Worm (Caenorhabditis elegans) whole organism, young adult: ENCODE data around the gene tsp-14.
A peak's percentile ranks its signal among the peaks of the same experiment; 100 is the strongest.

Experiments
- B0035.1 ChIP-seq: sonication (generic microtip); optimal IDR thresholded peaks from 2 replicates; lab custom pipeline; 2016; ENCODE audit warnings: missing genetic modification characterization, mild to moderate bottlenecking, missing compliant biosample characterization, missing genotype, missing genetic modification reagents
- C17E4.6 ChIP-seq: fragments of 200-800 bp; sonication (Bioruptor generic); IDR thresholded peaks from 2 replicates; pipeline ENCODE4 v1.3.6; 2022; ENCODE audit warnings: missing genetic modification reagents, missing genetic modification characterization, missing compliant biosample characterization
- F23B12.7 ChIP-seq: sonication (generic microtip); optimal IDR thresholded peaks from 2 replicates; lab custom pipeline; 2017; ENCODE audit warnings: missing genetic modification characterization, mild to moderate bottlenecking, missing compliant biosample characterization, antibody characterized with exemption, moderate library complexity; ENCODE audit not compliant: insufficient read depth
- F49E8.2 ChIP-seq: sonication (generic microtip); optimal IDR thresholded peaks from 3 replicates; lab custom pipeline; 2017; ENCODE audit warnings: missing genetic modification characterization, mild to moderate bottlenecking, missing compliant biosample characterization, antibody characterized with exemption, moderate library complexity; ENCODE audit not compliant: insufficient read depth
- F55B11.4 ChIP-seq: sonication (generic microtip); optimal IDR thresholded peaks from 2 replicates; lab custom pipeline; 2016; ENCODE audit warnings: missing compliant biosample characterization, missing genetic modification characterization, borderline replicate concordance; ENCODE audit not compliant: insufficient read depth
- T26A5.8 ChIP-seq: sonication (generic microtip); optimal IDR thresholded peaks from 2 replicates; lab custom pipeline; 2016; ENCODE audit warnings: missing genetic modification characterization, missing compliant biosample characterization
- Y53G8AR.9 ChIP-seq: fragments of 200-800 bp; sonication (Bioruptor generic); conservative IDR thresholded peaks from 2 replicates; pipeline ENCODE4 v1.3.6; 2022; ENCODE audit warnings: missing genetic modification reagents, missing genetic modification characterization, missing compliant biosample characterization
- aptf-2 ChIP-seq: fragments of 200-800 bp; sonication (Bioruptor generic); conservative IDR thresholded peaks from 2 replicates; pipeline ENCODE4 v1.3.6; 2022; ENCODE audit warnings: missing genetic modification reagents, missing genetic modification characterization, missing compliant biosample characterization
- attf-6 ChIP-seq: fragments of 200-800 bp; sonication (Bioruptor generic); IDR thresholded peaks from 2 replicates; pipeline ENCODE4 v1.3.6; 2022; ENCODE audit warnings: missing genetic modification reagents, missing genetic modification characterization, missing compliant biosample characterization
- bed-1 ChIP-seq: fragments of 200-800 bp; sonication (Bioruptor generic); IDR thresholded peaks from 2 replicates; pipeline ENCODE4 v1.3.6; 2022; ENCODE audit warnings: missing genetic modification reagents, missing genetic modification characterization, missing compliant biosample characterization
- ccch-3 ChIP-seq: fragments of 200-800 bp; sonication (Bioruptor generic); optimal IDR thresholded peaks from 2 replicates; lab custom pipeline; 2018; ENCODE audit warnings: mild to moderate bottlenecking, missing genetic modification characterization, missing compliant biosample characterization
- dox-1 ChIP-seq: fragments of 200-800 bp; sonication (Bioruptor generic); IDR thresholded peaks from 2 replicates; pipeline ENCODE4 v1.3.6; 2022; ENCODE audit warnings: missing genetic modification reagents, missing genetic modification characterization, missing compliant biosample characterization
- egl-44 ChIP-seq: fragments of 200-800 bp; sonication (Bioruptor generic); IDR thresholded peaks from 2 replicates; pipeline ENCODE4 v1.3.6; 2022; ENCODE audit warnings: missing genetic modification reagents, missing genetic modification characterization, missing compliant biosample characterization
- ets-4 ChIP-seq: fragments of 200-800 bp; sonication (Bioruptor generic); optimal IDR thresholded peaks from 2 replicates; lab custom pipeline; 2018; ENCODE audit warnings: mild to moderate bottlenecking, missing genetic modification characterization, missing compliant biosample characterization
- gei-17 ChIP-seq: fragments of 200-800 bp; sonication (Bioruptor generic); optimal IDR thresholded peaks from 2 replicates; lab custom pipeline; 2018; ENCODE audit warnings: mild to moderate bottlenecking, missing genetic modification characterization, missing compliant biosample characterization
- him-1 ChIP-seq: sonication (generic microtip); optimal IDR thresholded peaks from 2 replicates; lab custom pipeline; 2016; ENCODE audit warnings: missing genotype, missing genetic modification reagents, missing genetic modification characterization, missing compliant biosample characterization
- hmg-1.2 ChIP-seq: fragments of 200-800 bp; sonication (Bioruptor generic); IDR thresholded peaks from 2 replicates; pipeline ENCODE4 v1.3.6; 2022; ENCODE audit warnings: missing genetic modification reagents, missing genetic modification characterization, missing compliant biosample characterization
- let-607 ChIP-seq, 2 experiments: fragments of 200-800 bp in 1 of 2; sonication (Bioruptor generic) in 1 of 2; sonication (generic microtip) in 1 of 2; optimal IDR thresholded peaks; 2 replicates each; lab custom pipeline; 2016 to 2018; ENCODE audit warnings: mild to moderate bottlenecking in 2 of 2, missing compliant biosample characterization in 2 of 2, missing genetic modification characterization in 2 of 2, moderate library complexity in 2 of 2, missing genotype in 1 of 2
- lin-54 ChIP-seq: fragments of 200-800 bp; sonication (Bioruptor generic); optimal IDR thresholded peaks from 2 replicates; lab custom pipeline; 2018; ENCODE audit warnings: mild to moderate bottlenecking, missing genetic modification characterization, missing compliant biosample characterization
- lsl-1 ChIP-seq: fragments of 200-800 bp; sonication (Bioruptor generic); optimal IDR thresholded peaks from 2 replicates; lab custom pipeline; 2018; ENCODE audit warnings: mild to moderate bottlenecking, missing genetic modification characterization, moderate library complexity, missing compliant biosample characterization
- madf-10 ChIP-seq: sonication (generic microtip); optimal IDR thresholded peaks from 2 replicates; lab custom pipeline; 2016; ENCODE audit warnings: mild to moderate bottlenecking, missing genetic modification characterization, missing compliant biosample characterization
- madf-6 ChIP-seq: fragments of 200-800 bp; sonication (Bioruptor generic); IDR thresholded peaks from 2 replicates; pipeline ENCODE4 v1.3.6; 2022; ENCODE audit warnings: missing genetic modification reagents, missing genetic modification characterization, missing compliant biosample characterization
- madf-8 ChIP-seq: fragments of 200-800 bp; sonication (Bioruptor generic); conservative IDR thresholded peaks from 2 replicates; pipeline ENCODE4 v1.3.6; 2022; ENCODE audit warnings: missing genetic modification reagents, missing genetic modification characterization, missing compliant biosample characterization
- mel-28 ChIP-seq: sonication (generic microtip); optimal IDR thresholded peaks from 2 replicates; lab custom pipeline; 2016; ENCODE audit warnings: borderline replicate concordance, mild to moderate bottlenecking, missing genetic modification characterization, missing compliant biosample characterization
- nfyb-1 ChIP-seq: fragments of 200-800 bp; sonication (Bioruptor generic); IDR thresholded peaks from 2 replicates; pipeline ENCODE4 v1.3.6; 2022; ENCODE audit warnings: missing genetic modification reagents, missing genetic modification characterization, missing compliant biosample characterization
- nhr-120 ChIP-seq: fragments of 200-800 bp; sonication (Bioruptor generic); IDR thresholded peaks from 2 replicates; pipeline ENCODE4 v1.3.6; 2022; ENCODE audit warnings: missing genetic modification characterization, missing compliant biosample characterization
- nhr-179 ChIP-seq: sonication (generic microtip); optimal IDR thresholded peaks from 2 replicates; lab custom pipeline; 2016; ENCODE audit warnings: mild to moderate bottlenecking, missing genetic modification characterization, missing compliant biosample characterization
- nhr-80 ChIP-seq: sonication (generic microtip); optimal IDR thresholded peaks from 2 replicates; lab custom pipeline; 2016; ENCODE audit warnings: missing genetic modification characterization, missing compliant biosample characterization
- rec-8 ChIP-seq, 2 experiments: sonication (generic microtip); optimal IDR thresholded peaks; 2 replicates each; lab custom pipeline; 2016; ENCODE audit warnings: mild to moderate bottlenecking in 2 of 2, missing genetic modification characterization in 2 of 2, missing genetic modification reagents in 2 of 2, missing genotype in 2 of 2, missing biosample characterization in 1 of 2, missing compliant biosample characterization in 1 of 2, moderate library complexity in 1 of 2
- somi-1 ChIP-seq: fragments of 200-800 bp; sonication (Bioruptor generic); optimal IDR thresholded peaks from 2 replicates; lab custom pipeline; 2018; ENCODE audit warnings: mild to moderate bottlenecking, missing genetic modification characterization, missing compliant biosample characterization
- sptf-2 ChIP-seq: fragments of 200-800 bp; sonication (Bioruptor generic); optimal IDR thresholded peaks from 2 replicates; lab custom pipeline; 2018; ENCODE audit warnings: mild to moderate bottlenecking, missing genetic modification characterization, missing compliant biosample characterization
- tbp1 ChIP-seq: fragments of 200-800 bp; sonication (Bioruptor generic); optimal IDR thresholded peaks from 2 replicates; lab custom pipeline; 2018; ENCODE audit warnings: mild to moderate bottlenecking, missing genetic modification characterization, missing compliant biosample characterization
- unc-130 ChIP-seq: sonication (generic microtip); optimal IDR thresholded peaks from 2 replicates; lab custom pipeline; 2016; ENCODE audit warnings: missing genetic modification reagents, missing genetic modification characterization, missing compliant biosample characterization
- unc-62 ChIP-seq: fragments of 150-350 bp; optimal IDR thresholded peaks from 2 replicates; lab custom pipeline; 2014; ENCODE audit warnings: missing biosample characterization, missing genetic modification reagents, missing genetic modification characterization
- ztf-25 ChIP-seq: fragments of 200-800 bp; sonication (Bioruptor generic); IDR thresholded peaks from 2 replicates; pipeline ENCODE4 v1.3.6; 2022; ENCODE audit warnings: missing genetic modification reagents, missing genetic modification characterization, missing compliant biosample characterization
- ztf-26 ChIP-seq: sonication (generic microtip); optimal IDR thresholded peaks from 2 replicates; lab custom pipeline; 2017; ENCODE audit warnings: missing genetic modification characterization, missing compliant biosample characterization
- ztf-3 ChIP-seq: fragments of 200-800 bp; sonication (Bioruptor generic); optimal IDR thresholded peaks from 2 replicates; lab custom pipeline; 2018; ENCODE audit warnings: mild to moderate bottlenecking, missing genetic modification characterization, missing compliant biosample characterization

Gene tsp-14

ce11 chrX:4864214-4864613, 12.6 kb downstream of the tsp-14 start:
- TF ChIP-seq T26A5.8 (tag; lab: Kevin White, UChicago) (no peak), ztf-26 (tag; lab: Kevin White, UChicago) (no peak), tbp1 (GFP tag; lab: Kevin White, UChicago) (no peak), bed-1 (GFP tag; lab: Robert Waterston, UW) (no peak)

DNA sequence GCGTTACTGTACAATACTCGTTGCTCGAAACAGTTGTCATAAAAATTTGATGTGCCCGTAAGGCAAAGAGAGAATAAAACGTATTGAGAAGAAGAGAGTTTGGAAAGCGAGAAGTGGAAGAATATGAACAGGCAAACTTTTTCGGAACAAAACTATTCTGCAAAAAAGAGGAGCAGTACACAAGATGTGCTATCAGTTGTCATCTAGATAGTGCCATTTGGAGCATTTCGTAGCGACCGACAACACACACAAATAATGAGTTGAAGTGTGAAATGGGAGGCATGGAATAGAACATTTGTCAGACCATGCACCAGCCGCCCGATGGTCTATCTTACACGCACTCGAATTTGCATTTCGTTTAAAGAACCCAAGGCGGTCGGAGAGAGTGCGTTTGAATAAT, 14.7 kb downstream of the tsp-14 start:
- TF ChIP-seq nhr-80 (tag; lab: Kevin White, UChicago) (peak; percentile 83), attf-6 (GFP tag; lab: Robert Waterston, UW) (no peak), let-607 (tag; optimal IDR thresholded peaks at IDR 0.05; lab: Kevin White, UChicago) (peak in 1 of 2 experiments; percentile 82)

DNA sequence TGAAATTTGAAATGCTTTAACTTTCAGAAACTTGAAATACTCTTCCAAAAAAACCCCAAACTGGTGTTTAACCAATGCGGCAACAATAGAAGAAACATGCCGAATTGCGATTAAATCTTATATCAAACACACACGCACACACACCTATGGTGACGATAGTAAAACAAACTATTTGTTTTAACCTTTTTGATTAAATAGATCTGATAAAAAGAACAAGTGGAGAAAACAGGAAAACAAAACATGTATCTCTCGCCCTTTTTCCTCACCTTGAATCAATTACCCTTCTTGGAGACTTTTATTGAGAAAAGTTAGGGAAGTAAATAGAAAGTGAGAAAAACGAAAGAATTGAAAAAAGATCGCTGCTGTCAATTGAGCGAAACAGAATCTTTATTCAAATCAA, 15.4 kb downstream of the tsp-14 start:
- TF ChIP-seq madf-8 (GFP tag; lab: Robert Waterston, UW) = no peak
- no peak for TF ChIP-seq ztf-3 (GFP tag; lab: Kevin White, UChicago)
- no peak for TF ChIP-seq egl-44 (GFP tag; lab: Robert Waterston, UW)
- no peak for TF ChIP-seq madf-6
- TF ChIP-seq F49E8.2 (tag; lab: Kevin White, UChicago) = no peak
- TF ChIP-seq, all 124 proteins: peak for 0

ce11 chrX:4859582-4860095, 17.1 kb downstream of the tsp-14 start, which contains the start of gene add-1:
add-1 (minus strand) TSS chrX:4860045.
- no peak for TF ChIP-seq lsl-1
- no peak for TF ChIP-seq him-1 (tag; lab: Kevin White, UChicago)

- TF ChIP-seq hmg-1.2 (GFP tag; lab: Robert Waterston, UW) (peak; percentile 95), lin-54 (GFP tag; lab: Kevin White, UChicago) (no peak), unc-130 (GFP tag; lab: Kevin White, UChicago) (no peak), ets-4 (peak; percentile 31), F55B11.4 (tag; lab: Kevin White, UChicago) (no peak), C17E4.6 (GFP tag; lab: Robert Waterston, UW) (no peak), nhr-80 (tag; lab: Kevin White, UChicago) (peak; percentile 95), let-607 (tag; optimal IDR thresholded peaks at IDR 0.05; lab: Kevin White, UChicago) (peak; percentile 24 to 52), dox-1 (GFP tag; lab: Robert Waterston, UW) (peak; percentile 69; the same call in 1 of the 2 replicates), F23B12.7 (no peak)
These were observed 23.7 kb downstream of the tsp-14 start, which contains the start of gene F39C12.1 for ce11 chrX:4853060-4853459. F39C12.1 (minus strand) TSS chrX:4853195.

DNA sequence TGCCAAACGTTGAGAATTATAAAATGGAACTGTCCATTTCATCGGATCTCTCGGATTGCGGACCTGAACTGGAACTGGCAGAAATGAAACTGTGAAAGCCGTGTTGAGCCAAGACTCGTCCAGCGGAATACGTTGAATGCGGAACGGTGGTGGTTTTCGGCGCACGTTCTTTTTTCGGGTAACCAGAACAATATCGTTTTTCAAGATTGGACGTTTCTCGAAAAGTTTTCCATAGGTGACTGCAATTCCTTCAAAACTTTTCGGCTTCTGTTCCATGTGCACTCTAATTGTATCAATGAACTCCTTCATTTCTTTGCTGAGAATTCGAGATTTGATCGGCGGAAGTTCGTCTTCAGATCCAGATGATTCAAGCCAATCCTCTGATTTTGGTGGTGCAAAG, 32.0 kb downstream of the tsp-14 start:
- TF ChIP-seq sptf-2 (GFP tag; lab: Kevin White, UChicago) = no peak
- TF ChIP-seq him-1 (tag; lab: Kevin White, UChicago) = no peak
- TF ChIP-seq somi-1 (GFP tag; lab: Kevin White, UChicago) = no peak
- TF ChIP-seq Y53G8AR.9 (GFP tag; lab: Robert Waterston, UW) = no peak
- no peak for TF ChIP-seq rec-8 (tag; optimal IDR thresholded peaks at IDR 0.05; lab: Kevin White, UChicago)
- no peak for TF ChIP-seq nfyb-1 (GFP tag; lab: Robert Waterston, UW)
- TF ChIP-seq nhr-179 = no peak
- TF ChIP-seq madf-10 = no peak
- no peak for TF ChIP-seq unc-62 (GFP tag; lab: Kevin White, UChicago)
- no peak for TF ChIP-seq ztf-25 (GFP tag; lab: Robert Waterston, UW)
- TF ChIP-seq let-607 (tag; optimal IDR thresholded peaks at IDR 0.05; lab: Kevin White, UChicago) = no peak
- no peak for TF ChIP-seq ccch-3 (GFP tag; lab: Kevin White, UChicago)
- no peak for TF ChIP-seq mel-28 (tag; lab: Kevin White, UChicago)
- no peak for TF ChIP-seq B0035.1 (tag; lab: Kevin White, UChicago)
- no peak for TF ChIP-seq gei-17 (GFP tag; lab: Kevin White, UChicago)
- TF ChIP-seq nhr-120 (GFP tag; lab: Robert Waterston, UW) = no peak
- TF ChIP-seq aptf-2 = no peak
